Worm (Caenorhabditis elegans) whole organism, L4/young adult: Measurements from ENCODE around the gene srw-14.

Experiments used
- W03F9.2 ChIP-seq: fragments of 150-350 bp; optimal IDR thresholded peaks from 2 replicates; lab custom pipeline; 2014; ENCODE audit warnings: missing biosample characterization, missing genetic modification characterization
- dao-5 ChIP-seq: sonication (generic microtip); optimal IDR thresholded peaks from 2 replicates; lab custom pipeline; 2016; ENCODE audit warnings: missing genotype, missing genetic modification characterization, moderate library complexity, missing compliant biosample characterization
- him-1 ChIP-seq: sonication (generic microtip); optimal IDR thresholded peaks from 2 replicates; lab custom pipeline; 2016; ENCODE audit warnings: missing genotype, missing genetic modification reagents, missing genetic modification characterization, missing compliant biosample characterization

DNA sequence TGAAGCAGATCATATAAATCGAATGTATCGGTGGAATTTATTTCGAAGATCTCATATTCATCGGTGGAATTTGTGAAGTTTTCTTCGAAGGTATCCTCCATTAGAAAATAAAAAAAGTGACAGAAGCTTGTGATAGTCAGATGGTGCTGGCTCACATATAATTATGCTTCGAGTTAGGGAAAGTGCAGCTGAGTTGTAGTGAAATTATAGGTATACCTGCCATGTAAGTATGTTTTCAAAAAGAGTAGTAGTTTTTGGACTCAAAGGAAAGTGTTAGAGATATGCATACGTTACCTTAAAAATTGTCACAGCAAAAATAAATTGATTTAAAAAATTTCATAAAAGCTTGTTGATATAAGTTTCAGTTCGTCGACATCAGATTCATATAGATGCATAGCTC lies 14.5 kb downstream of the srw-14 start, which contains the start of gene srw-11:
- TF ChIP-seq dao-5: no peak
- TF ChIP-seq him-1: no peak
- no peak for TF ChIP-seq W03F9.2 (tag; lab: Kevin White, UChicago)
